Fruit fly (Drosophila melanogaster): ENCODE results near the gene CG17129.

The CG17129 gene

DNA sequence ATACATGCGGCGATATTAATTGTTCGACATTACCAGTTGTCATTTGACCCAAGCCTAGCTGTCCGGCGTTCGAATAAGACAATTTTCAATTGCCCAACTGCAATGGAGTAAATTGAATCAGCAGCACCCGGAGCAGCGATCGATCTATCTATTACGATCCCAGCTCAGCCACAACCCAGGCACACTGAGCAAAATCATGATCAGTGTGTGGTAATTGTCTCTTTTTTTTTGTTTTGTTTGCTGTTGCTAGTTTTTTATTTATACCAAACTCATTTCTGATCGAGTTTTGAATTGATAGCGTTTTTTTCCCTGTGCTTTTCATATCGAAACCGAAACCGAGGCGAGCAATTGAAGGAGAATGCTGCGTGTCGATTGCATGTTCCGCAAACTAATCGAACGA, 41.7 kb upstream of the CG17129 start (continued):
- TF ChIP-seq Ets97D (GFP tag; optimal IDR thresholded peaks at IDR 0.05) (no peak), dan (GFP tag; IDR thresholded peaks at IDR 0.05) (no peak), CG11695 (GFP tag; IDR thresholded peaks at IDR 0.05) (no peak), Max (GFP tag; optimal IDR thresholded peaks at IDR 0.05) (no peak), CG8924 (tag; optimal IDR thresholded peaks at IDR 0.05) (no peak), sisA (GFP tag; IDR thresholded peaks at IDR 0.05) (no peak), CG5245 (GFP tag; optimal IDR thresholded peaks at IDR 0.05) (no peak), Xrp1 (GFP tag; IDR thresholded peaks at IDR 0.05) (peak; percentile 37; the same call in 1 of the 2 replicates), tx (GFP tag; optimal IDR thresholded peaks at IDR 0.05) (no peak), wor (GFP tag; IDR thresholded peaks at IDR 0.05) (no peak), CG31224 (GFP tag; IDR thresholded peaks at IDR 0.05) (no peak), Atf3 (GFP tag; optimal IDR thresholded peaks at IDR 0.05) (no peak), Optix (GFP tag; IDR thresholded peaks at IDR 0.05) (0 out of 3 replicates have a peak, but pooled peaks have one; percentile 15), CG5180 (GFP tag; optimal IDR thresholded peaks at IDR 0.05) (no peak), Blimp-1 (GFP tag; optimal IDR thresholded peaks at IDR 0.05) (peak; percentile 27), CG13287 (GFP tag; IDR thresholded peaks at IDR 0.05; ENCODE audit: partially characterized antibody) (no peak), CG14441 (GFP tag; IDR thresholded peaks at IDR 0.05) (peak; percentile 37; the same call in 1 of the 2 replicates), sr (GFP tag; IDR thresholded peaks at IDR 0.05) (no peak), Awh (GFP tag; IDR thresholded peaks at IDR 0.05) (0 out of 2 replicates have a peak, but pooled peaks have one; percentile 33), vvl (GFP tag; IDR thresholded peaks at IDR 0.05) (0 out of 2 replicates have a peak, but pooled peaks have one; percentile 6), gem (tag; optimal IDR thresholded peaks at IDR 0.05) (peak; percentile 12), E2f1 (GFP tag; IDR thresholded peaks at IDR 0.05) (no peak), prd (optimal IDR thresholded peaks at IDR 0.05) (no peak), prd (GFP tag; IDR thresholded peaks at IDR 0.05) (no peak; the same call in 2 of the 3 replicates), CG16815 (GFP tag; optimal IDR thresholded peaks at IDR 0.05) (no peak)

dm6 chr3L:721026-721425, 40.9 kb upstream of the CG17129 start:
- no peak for TF ChIP-seq sens-2 (GFP tag; IDR thresholded peaks at IDR 0.05)
- peak; percentile 83 for TF ChIP-seq CG1603 (tag; optimal IDR thresholded peaks at IDR 0.05)
- TF ChIP-seq CG6175 (GFP tag; IDR thresholded peaks at IDR 0.05): no peak
- TF ChIP-seq sr (GFP tag; IDR thresholded peaks at IDR 0.05): no peak
- TF ChIP-seq exex (tag; optimal IDR thresholded peaks at IDR 0.05): no peak
- no peak for TF ChIP-seq Mes4 (GFP tag; optimal IDR thresholded peaks at IDR 0.05)
- no peak for TF ChIP-seq Hey (tag; optimal IDR thresholded peaks at IDR 0.05)
- peak in 1 of 2 experiments; percentile 24 for TF ChIP-seq dpn (GFP tag; optimal IDR thresholded peaks at IDR 0.05)
- TF ChIP-seq CG2889 (GFP tag; IDR thresholded peaks at IDR 0.05): no peak
- peak; percentile 42; the same call in 1 of the 3 replicates for TF ChIP-seq ci (GFP tag; IDR thresholded peaks at IDR 0.05)
- peak; percentile 67 for TF ChIP-seq CG8388 (GFP tag; optimal IDR thresholded peaks at IDR 0.05)
- no peak for TF ChIP-seq tin (GFP tag; optimal IDR thresholded peaks at IDR 0.05)
- no peak for TF ChIP-seq CG1792 (GFP tag; optimal IDR thresholded peaks at IDR 0.05)
- no peak for TF ChIP-seq CG6254 (GFP tag; optimal IDR thresholded peaks at IDR 0.05)
- no peak for TF ChIP-seq CG1832 (GFP tag; optimal IDR thresholded peaks at IDR 0.05)
- TF ChIP-seq cas (GFP tag; IDR thresholded peaks at IDR 0.05): no peak
- 0 out of 2 replicates have a peak, but pooled peaks have one; percentile 19 for TF ChIP-seq seq (GFP tag; IDR thresholded peaks at IDR 0.05)
- TF ChIP-seq Hand (GFP tag; optimal IDR thresholded peaks at IDR 0.05): no peak
- peak; percentile 95 for TF ChIP-seq sens (GFP tag)
- no peak for TF ChIP-seq nom (GFP tag; optimal IDR thresholded peaks at IDR 0.05)
- TF ChIP-seq bsh (GFP tag; optimal IDR thresholded peaks at IDR 0.05): peak; percentile 6 to 68
- TF ChIP-seq Atf-2 (GFP tag; optimal IDR thresholded peaks at IDR 0.05): no peak
- TF ChIP-seq CG34422 (GFP tag; IDR thresholded peaks at IDR 0.05): no peak
- TF ChIP-seq CG17912 (GFP tag; optimal IDR thresholded peaks at IDR 0.05): no peak
- 0 out of 2 replicates have a peak, but pooled peaks have one; percentile 16 for TF ChIP-seq CG14441 (GFP tag; IDR thresholded peaks at IDR 0.05)
- TF ChIP-seq kni (GFP tag; optimal IDR thresholded peaks at IDR 0.05): no peak
- TF ChIP-seq CG8765 (GFP tag; IDR thresholded peaks at IDR 0.05): no peak
- peak; percentile 22 for TF ChIP-seq CG11247 (GFP tag; IDR thresholded peaks at IDR 0.05)
- TF ChIP-seq aop (GFP tag; IDR thresholded peaks at IDR 0.05): no peak
